Fruit fly (Drosophila melanogaster) whole organism, embryonic: ENCODE measurements around the gene brm.

Experiments used
- ATbp ChIP-seq: fragments of 200-800 bp; sonication (Bioruptor generic); optimal IDR thresholded peaks from 2 replicates; lab custom pipeline; 2017; ENCODE audit warnings: missing biosample characterization, mild to moderate bottlenecking, missing genetic modification characterization, missing genetic modification reagents
- Adf1 ChIP-seq: fragments of 200-800 bp; sonication (Bioruptor generic); IDR thresholded peaks from 2 replicates; pipeline ENCODE4 v1.3.6; 2022; ENCODE audit warnings: missing biosample characterization, missing genetic modification characterization
- Awh ChIP-seq: fragments of 200-800 bp; sonication (Bioruptor generic); IDR thresholded peaks from 2 replicates; pipeline ENCODE4, ENCODE4 v1.3.6; 2022; ENCODE audit warnings: missing biosample characterization, missing genetic modification characterization
- B-H1 ChIP-seq: fragments of 200-800 bp; sonication (Bioruptor generic); IDR thresholded peaks from 3 replicates; pipeline ENCODE4 v1.3.6; 2022; ENCODE audit warnings: missing biosample characterization, missing genetic modification characterization
- CG11085 ChIP-seq: fragments of 200-800 bp; sonication (Bioruptor generic); IDR thresholded peaks from 2 replicates; pipeline ENCODE4 v1.3.6; 2022; ENCODE audit warnings: missing biosample characterization, missing genetic modification characterization
- CG11093 ChIP-seq: fragments of 200-800 bp; sonication (Bioruptor generic); IDR thresholded peaks from 3 replicates; pipeline ENCODE4 v1.3.6; 2022; ENCODE audit warnings: missing biosample characterization, missing genetic modification characterization
- CG12104 ChIP-seq: fragments of 200-800 bp; sonication (Bioruptor generic); optimal IDR thresholded peaks from 3 replicates; lab custom pipeline; 2016; ENCODE audit warnings: missing biosample characterization, missing genetic modification characterization
- CG12219 ChIP-seq: fragments of 200-800 bp; sonication (Bioruptor generic); optimal IDR thresholded peaks from 3 replicates; lab custom pipeline; 2018; ENCODE audit warnings: missing biosample characterization, mild to moderate bottlenecking, missing genetic modification characterization
- CG12236 ChIP-seq: fragments of 200-800 bp; sonication (Bioruptor generic); optimal IDR thresholded peaks from 2 replicates; lab custom pipeline; 2016; ENCODE audit warnings: missing biosample characterization, missing genetic modification characterization
- CG13424 ChIP-seq: fragments of 200-800 bp; sonication (Bioruptor generic); optimal IDR thresholded peaks from 2 replicates; lab custom pipeline; 2019; ENCODE audit warnings: missing biosample characterization, mild to moderate bottlenecking, missing genetic modification characterization, moderate library complexity
- CG14014 ChIP-seq: fragments of 200-800 bp; sonication (Bioruptor generic); IDR thresholded peaks from 2 replicates; pipeline ENCODE4 v1.3.6; 2022; ENCODE audit warnings: missing biosample characterization, missing genetic modification characterization
- CG14667 ChIP-seq: fragments of 200-800 bp; sonication (Bioruptor generic); IDR thresholded peaks from 2 replicates; pipeline ENCODE4 v1.3.6; 2022; ENCODE audit warnings: missing biosample characterization, missing genetic modification characterization
- CG16779 ChIP-seq: fragments of 200-800 bp; sonication (Bioruptor generic); IDR thresholded peaks from 2 replicates; pipeline ENCODE4 v1.3.6; 2022; ENCODE audit warnings: missing biosample characterization, missing genetic modification characterization
- CG18476 ChIP-seq: fragments of 200-800 bp; sonication (Bioruptor generic); optimal IDR thresholded peaks from 2 replicates; lab custom pipeline; 2016; ENCODE audit warnings: missing biosample characterization, mild to moderate bottlenecking, missing genetic modification characterization
- CG2120 ChIP-seq: fragments of 200-800 bp; sonication (Bioruptor generic); optimal IDR thresholded peaks from 3 replicates; lab custom pipeline; 2016; ENCODE audit warnings: missing biosample characterization, missing genetic modification characterization
- CG4328 ChIP-seq: fragments of 200-800 bp; sonication (Bioruptor generic); optimal IDR thresholded peaks from 3 replicates; lab custom pipeline; 2017; ENCODE audit warnings: missing biosample characterization, missing genetic modification reagents, missing genetic modification characterization
- CG4707 ChIP-seq: fragments of 200-800 bp; sonication (Bioruptor generic); optimal IDR thresholded peaks from 2 replicates; lab custom pipeline; 2018; ENCODE audit warnings: missing biosample characterization, mild to moderate bottlenecking, missing genetic modification characterization, moderate library complexity
- CG5180 ChIP-seq: fragments of 200-800 bp; sonication (Bioruptor generic); optimal IDR thresholded peaks from 3 replicates; lab custom pipeline; 2017; ENCODE audit warnings: missing biosample characterization, missing genetic modification characterization, mild to moderate bottlenecking, moderate library complexity, missing genetic modification reagents
- CG6854 ChIP-seq: fragments of 200-800 bp; sonication (Bioruptor generic); optimal IDR thresholded peaks from 3 replicates; lab custom pipeline; 2017; ENCODE audit warnings: missing biosample characterization, mild to moderate bottlenecking, missing genetic modification characterization
- CG7372 ChIP-seq: fragments of 200-800 bp; sonication (Bioruptor generic); IDR thresholded peaks from 2 replicates; pipeline ENCODE4 v1.3.6; 2022; ENCODE audit warnings: missing biosample characterization, missing genetic modification characterization
- CG8944 ChIP-seq: fragments of 200-800 bp; sonication (Bioruptor generic); optimal IDR thresholded peaks from 3 replicates; lab custom pipeline; 2016; ENCODE audit warnings: missing biosample characterization, missing genetic modification characterization
- CG9609 ChIP-seq: fragments of 200-800 bp; sonication (Bioruptor generic); optimal IDR thresholded peaks from 3 replicates; lab custom pipeline; 2016; ENCODE audit warnings: missing biosample characterization, missing genetic modification characterization
- Chrac-16 ChIP-seq: fragments of 200-800 bp; sonication (Bioruptor generic); optimal IDR thresholded peaks from 3 replicates; lab custom pipeline; 2016; ENCODE audit warnings: missing biosample characterization, missing genetic modification characterization
- Deaf1 ChIP-seq: fragments of 200-800 bp; optimal IDR thresholded peaks from 3 replicates; lab custom pipeline; 2019; ENCODE audit warnings: missing biosample characterization, mild to moderate bottlenecking, missing genetic modification characterization, moderate library complexity
- Drgx ChIP-seq: fragments of 200-800 bp; sonication (Bioruptor generic); IDR thresholded peaks from 2 replicates; pipeline ENCODE4 v1.3.6; 2022; ENCODE audit warnings: missing biosample characterization, missing genetic modification characterization
- Eip74EF ChIP-seq, 2 experiments: fragments of 200-800 bp in 1 of 2; fragments of >200 bp in 1 of 2; sonication (Bioruptor generic) in 1 of 2; optimal IDR thresholded peaks; 2 replicates each; lab custom pipeline; 2017 to 2019; ENCODE audit warnings: missing biosample characterization in 2 of 2, missing genetic modification characterization in 2 of 2, mild to moderate bottlenecking in 1 of 2, moderate library complexity in 1 of 2
- H2.0 ChIP-seq: fragments of 200-800 bp; sonication (Bioruptor generic); IDR thresholded peaks from 2 replicates; pipeline ENCODE4 v1.3.6; 2022; ENCODE audit warnings: missing biosample characterization, missing genetic modification characterization
- Hr51 ChIP-seq, 2 experiments: fragments of 200-800 bp; sonication (Bioruptor generic); optimal IDR thresholded peaks; 2 replicates in 1 of 2; 3 replicates in 1 of 2; lab custom pipeline; 2016 to 2018; ENCODE audit warnings: missing biosample characterization in 2 of 2, missing genetic modification characterization in 2 of 2, mild to moderate bottlenecking in 1 of 2, moderate library complexity in 1 of 2
- Nf-YA ChIP-seq: fragments of 200-800 bp; sonication (Bioruptor generic); IDR thresholded peaks from 2 replicates; pipeline ENCODE4 v1.3.6; 2022; ENCODE audit warnings: missing biosample characterization, missing genetic modification characterization
- Ptx1 ChIP-seq: fragments of 200-800 bp; sonication (Bioruptor generic); IDR thresholded peaks from 2 replicates; pipeline ENCODE4 v1.3.6; 2022; ENCODE audit warnings: missing biosample characterization, missing genetic modification characterization
- Sin3A ChIP-seq: fragments of >200 bp; optimal IDR thresholded peaks from 2 replicates; lab custom pipeline; 2018
- Six4 ChIP-seq: fragments of 200-800 bp; sonication (Bioruptor generic); optimal IDR thresholded peaks from 2 replicates; lab custom pipeline; 2016; ENCODE audit warnings: missing biosample characterization, missing genetic modification characterization
- ap ChIP-seq: fragments of 200-800 bp; sonication (Bioruptor generic); IDR thresholded peaks from 2 replicates; pipeline ENCODE4 v1.3.6; 2022; ENCODE audit warnings: missing biosample characterization, missing genetic modification characterization
- croc ChIP-seq: fragments of 200-800 bp; sonication (Bioruptor generic); conservative IDR thresholded peaks from 3 replicates; pipeline ENCODE4 v1.3.6; 2022; ENCODE audit warnings: missing biosample characterization, missing genetic modification characterization
- dati ChIP-seq: fragments of 200-800 bp; sonication (Bioruptor generic); IDR thresholded peaks from 2 replicates; pipeline ENCODE4 v1.3.6; 2022; ENCODE audit warnings: missing biosample characterization, missing genetic modification characterization
- ewg ChIP-seq: fragments of 200-800 bp; sonication (Bioruptor generic); optimal IDR thresholded peaks from 3 replicates; lab custom pipeline; 2017; ENCODE audit warnings: mild to moderate bottlenecking, missing biosample characterization, missing genetic modification reagents, missing genetic modification characterization
- lab ChIP-seq: fragments of 200-800 bp; sonication (Bioruptor generic); optimal IDR thresholded peaks from 3 replicates; lab custom pipeline; 2017; ENCODE audit warnings: missing biosample characterization, missing genetic modification characterization, mild to moderate bottlenecking, moderate library complexity, missing genetic modification reagents
- lbe ChIP-seq: fragments of 200-800 bp; sonication (Bioruptor generic); optimal IDR thresholded peaks from 2 replicates; lab custom pipeline; 2016; ENCODE audit warnings: missing biosample characterization, mild to moderate bottlenecking, missing genetic modification characterization
- lilli ChIP-seq: fragments of 200-800 bp; sonication (Bioruptor generic); optimal IDR thresholded peaks from 3 replicates; lab custom pipeline; 2016; ENCODE audit warnings: missing biosample characterization, missing genetic modification characterization
- luna ChIP-seq: fragments of 200-800 bp; sonication (Bioruptor generic); optimal IDR thresholded peaks from 2 replicates; lab custom pipeline; 2016; ENCODE audit warnings: missing biosample characterization, missing genetic modification characterization
- maf-S ChIP-seq: fragments of 200-800 bp; sonication (Bioruptor generic); optimal IDR thresholded peaks from 2 replicates; lab custom pipeline; 2016; ENCODE audit warnings: missing biosample characterization, missing genetic modification characterization
- nom ChIP-seq: fragments of 200-800 bp; sonication (Bioruptor generic); optimal IDR thresholded peaks from 2 replicates; lab custom pipeline; 2017; ENCODE audit warnings: missing biosample characterization, missing genetic modification characterization, mild to moderate bottlenecking, moderate library complexity, missing genetic modification reagents
- pan ChIP-seq, 4 experiments: fragments of >200 bp in 3 of 4; fragments of 200-800 bp in 1 of 4; sonication (Bioruptor generic) in 1 of 4; optimal IDR thresholded peaks in 3 of 4; IDR thresholded peaks in 1 of 4; 2 replicates each; pipeline versions ENCODE4 v1.3.6 to Lab custom; 2017 to 2022; ENCODE audit warnings: missing biosample characterization in 2 of 4, missing genetic modification characterization in 2 of 4, mixed read lengths in 1 of 4
- pnt ChIP-seq: fragments of 200-800 bp; sonication (Bioruptor generic); optimal IDR thresholded peaks from 3 replicates; lab custom pipeline; 2016; ENCODE audit warnings: missing biosample characterization, missing genetic modification characterization
- prd ChIP-seq, 3 experiments: fragments of >200 bp in 2 of 3; fragments of 200-800 bp in 1 of 3; sonication (Bioruptor generic) in 1 of 3; optimal IDR thresholded peaks in 2 of 3; IDR thresholded peaks in 1 of 3; 2 replicates in 2 of 3; 3 replicates in 1 of 3; pipeline versions ENCODE4 v1.3.6 to Lab custom; 2017 to 2022; ENCODE audit warnings: missing biosample characterization in 1 of 3, missing genetic modification characterization in 1 of 3
- slp2 ChIP-seq: fragments of 200-800 bp; sonication (Bioruptor generic); optimal IDR thresholded peaks from 2 replicates; lab custom pipeline; 2016; ENCODE audit warnings: missing biosample characterization, missing genetic modification characterization
- tgo ChIP-seq: fragments of 200-800 bp; sonication (Bioruptor generic); IDR thresholded peaks from 3 replicates; pipeline ENCODE4 v1.3.6; 2022; ENCODE audit warnings: missing biosample characterization, missing genetic modification characterization
- tx ChIP-seq: fragments of 200-800 bp; sonication (Bioruptor generic); optimal IDR thresholded peaks from 2 replicates; lab custom pipeline; 2016; ENCODE audit warnings: missing biosample characterization, missing genetic modification characterization
- unpg ChIP-seq: fragments of 200-800 bp; sonication (Bioruptor generic); optimal IDR thresholded peaks from 3 replicates; lab custom pipeline; 2018; ENCODE audit warnings: missing biosample characterization, mild to moderate bottlenecking, missing genetic modification characterization, moderate library complexity

The brm gene

DNA sequence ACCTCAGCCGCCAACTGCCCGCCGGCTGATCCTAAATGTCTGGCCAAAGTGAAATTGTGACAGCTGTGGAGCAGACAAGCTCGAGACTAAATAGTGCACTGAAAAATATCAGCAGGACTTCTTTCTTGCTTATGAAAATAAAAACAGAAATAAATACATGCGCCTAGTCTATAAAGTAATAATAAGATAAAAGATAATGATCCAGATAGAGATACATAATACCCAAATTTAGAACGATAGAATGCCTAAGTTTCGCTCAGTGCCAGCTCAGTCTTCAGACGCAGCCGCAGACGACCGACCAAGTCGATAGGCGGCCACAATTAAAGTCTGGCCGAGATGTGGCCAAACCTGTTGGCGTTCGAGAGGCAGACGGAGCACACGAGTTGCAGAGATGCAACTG, 41.8 kb downstream of the brm start (continued):
- no peak for TF ChIP-seq Adf1 (GFP tag; lab: Robert Waterston, UW)
- TF ChIP-seq pan (optimal IDR thresholded peaks at IDR 0.05; lab: Kevin White, UChicago): no peak
- peak in 1 of 2 experiments; percentile 79 for TF ChIP-seq pan (GFP tag; optimal IDR thresholded peaks at IDR 0.05 in 1 of 2, IDR thresholded peaks at IDR 0.05 in 1 of 2)
- peak; percentile 72 for TF ChIP-seq ATbp (GFP tag; lab: Kevin White, UChicago)
- peak in 1 of 2 experiments; percentile 65 for TF ChIP-seq Eip74EF (GFP tag; optimal IDR thresholded peaks at IDR 0.05; lab: Kevin White, UChicago)
- peak; percentile 44 for TF ChIP-seq lilli (GFP tag; lab: Kevin White, UChicago)
- TF ChIP-seq tgo (GFP tag; lab: Robert Waterston, UW): peak; percentile 45; the same call in 1 of the 3 replicates
- peak; percentile 15 for TF ChIP-seq CG2120
- TF ChIP-seq lab (GFP tag; lab: Kevin White, UChicago): peak; percentile 53
- peak; percentile 49; the same call in 1 of the 2 replicates for TF ChIP-seq CG14014 (GFP tag; lab: Robert Waterston, UW)
- peak; percentile 67; the same call in 2 of the 3 replicates for TF ChIP-seq croc (GFP tag; lab: Robert Waterston, UW)
- TF ChIP-seq Drgx (GFP tag; lab: Robert Waterston, UW): peak; percentile 91
- peak; percentile 24; the same call in 1 of the 2 replicates for TF ChIP-seq CG14667 (GFP tag; lab: Robert Waterston, UW)
- TF ChIP-seq CG11085 (GFP tag; lab: Robert Waterston, UW): 0 out of 2 replicates have a peak, but pooled peaks have one; percentile 24
- peak; percentile 63 for TF ChIP-seq Six4 (GFP tag; lab: Kevin White, UChicago)
- no peak for TF ChIP-seq nom (GFP tag; lab: Kevin White, UChicago)
- TF ChIP-seq tx: no peak
- peak; percentile 7 for TF ChIP-seq pnt (GFP tag; lab: Kevin White, UChicago)
- TF ChIP-seq CG12219: peak; percentile 39
- peak; percentile 35; the same call in 2 of the 3 replicates for TF ChIP-seq B-H1 (GFP tag; lab: Robert Waterston, UW)
- TF ChIP-seq CG4328 (GFP tag; lab: Kevin White, UChicago): peak; percentile 25
- TF ChIP-seq CG12104 (GFP tag; lab: Kevin White, UChicago): peak; percentile 31
- peak; percentile 78 for TF ChIP-seq ewg (GFP tag; lab: Kevin White, UChicago)
- TF ChIP-seq CG5180: peak; percentile 87
- TF ChIP-seq lbe (GFP tag; lab: Kevin White, UChicago): peak; percentile 69
- TF ChIP-seq CG6854: no peak
- TF ChIP-seq CG13424 (tag; lab: Kevin White, UChicago): peak; percentile 80
- no peak for TF ChIP-seq dati (GFP tag; lab: Robert Waterston, UW)
- TF ChIP-seq CG8944 (GFP tag; lab: Kevin White, UChicago): peak; percentile 39
- peak; percentile 61 for TF ChIP-seq unpg (GFP tag; lab: Kevin White, UChicago)
- TF ChIP-seq Deaf1 (tag; lab: Kevin White, UChicago): peak; percentile 7
- TF ChIP-seq CG12236 (GFP tag; lab: Kevin White, UChicago): peak; percentile 11
- TF ChIP-seq H2.0 (GFP tag; lab: Robert Waterston, UW): 0 out of 2 replicates have a peak, but pooled peaks have one; percentile 36
- TF ChIP-seq ap (GFP tag; lab: Robert Waterston, UW): peak; percentile 52; the same call in 1 of the 2 replicates
- TF ChIP-seq CG7372 (GFP tag; lab: Robert Waterston, UW): 0 out of 2 replicates have a peak, but pooled peaks have one; percentile 37
- TF ChIP-seq Nf-YA (GFP tag; lab: Robert Waterston, UW): no peak
- peak; percentile 44 for TF ChIP-seq CG18476 (GFP tag; lab: Kevin White, UChicago)
- peak; percentile 26 for TF ChIP-seq slp2 (GFP tag; lab: Kevin White, UChicago)
- peak in 1 of 2 experiments; percentile 70 for TF ChIP-seq Hr51 (GFP tag; optimal IDR thresholded peaks at IDR 0.05; lab: Kevin White, UChicago)
- no peak for TF ChIP-seq maf-S (GFP tag; lab: Kevin White, UChicago)
- TF ChIP-seq CG9609 (GFP tag; lab: Kevin White, UChicago): peak; percentile 25
- no peak for TF ChIP-seq CG16779 (GFP tag; lab: Robert Waterston, UW)
- TF ChIP-seq prd (optimal IDR thresholded peaks at IDR 0.05; lab: Kevin White, UChicago): no peak
- TF ChIP-seq prd (GFP tag; IDR thresholded peaks at IDR 0.05; lab: Robert Waterston, UW): peak; percentile 77; the same call in 2 of the 3 replicates
- peak; percentile 44 for TF ChIP-seq CG4707 (GFP tag; lab: Kevin White, UChicago)
- peak; percentile 30 for TF ChIP-seq Chrac-16
- TF ChIP-seq Sin3A (lab: Kevin White, UChicago): no peak
- TF ChIP-seq Awh (GFP tag; lab: Robert Waterston, UW): peak; percentile 66; the same call in 1 of the 2 replicates
- TF ChIP-seq CG11093 (GFP tag; lab: Robert Waterston, UW): peak; percentile 55; the same call in 2 of the 3 replicates
- TF ChIP-seq luna: no peak
- TF ChIP-seq Ptx1 (GFP tag; lab: Robert Waterston, UW): peak; percentile 74
